Worm (Caenorhabditis elegans) whole organism, L4 larva: ENCODE results near the gene F13B6.1.
A peak's percentile ranks its signal among the peaks of the same experiment; 100 is the strongest.

Experiments
- D1046.2 ChIP-seq: fragments of 200-800 bp; sonication (Bioruptor generic); IDR thresholded peaks from 2 replicates; pipeline ENCODE4 v1.3.6; 2022; ENCODE audit warnings: missing genetic modification characterization, missing compliant biosample characterization
- F26F4.8 ChIP-seq: fragments of 200-800 bp; sonication (Bioruptor generic); conservative IDR thresholded peaks from 2 replicates; pipeline ENCODE4 v1.3.6; 2022; ENCODE audit warnings: missing genetic modification characterization, missing compliant biosample characterization
- F49E8.2 ChIP-seq: sonication (generic microtip); optimal IDR thresholded peaks from 2 replicates; lab custom pipeline; 2016; ENCODE audit warnings: missing compliant biosample characterization, mild to moderate bottlenecking, missing genetic modification characterization, borderline replicate concordance
- T26A8.4 ChIP-seq: fragments of 200-800 bp; sonication (Bioruptor generic); IDR thresholded peaks from 2 replicates; pipeline ENCODE4 v1.3.6; 2022; ENCODE audit warnings: missing genetic modification characterization, missing compliant biosample characterization
- Y105C5A.15 ChIP-seq: fragments of 200-800 bp; sonication (Bioruptor generic); IDR thresholded peaks from 2 replicates; pipeline ENCODE4 v1.3.6; 2022; ENCODE audit warnings: missing genetic modification characterization, missing compliant biosample characterization
- ama-1 ChIP-seq: fragments of 150-350 bp; optimal IDR thresholded peaks from 2 replicates; lab custom pipeline; 2014; ENCODE audit warnings: inconsistent platforms, mixed read lengths
- arid-1 ChIP-seq: fragments of 200-800 bp; sonication (Bioruptor generic); conservative IDR thresholded peaks from 2 replicates; pipeline ENCODE4 v1.3.6; 2022; ENCODE audit warnings: missing genetic modification reagents, missing genetic modification characterization, missing compliant biosample characterization
- attf-4 ChIP-seq: sonication (generic microtip); optimal IDR thresholded peaks from 3 replicates; lab custom pipeline; 2017; ENCODE audit warnings: missing biosample characterization, missing genetic modification characterization
- ceh-32 ChIP-seq: sonication (generic microtip); optimal IDR thresholded peaks from 2 replicates; lab custom pipeline; 2016; ENCODE audit warnings: mild to moderate bottlenecking, missing genetic modification characterization, missing compliant biosample characterization; ENCODE audit not compliant: poor library complexity
- ceh-62 ChIP-seq: sonication (generic microtip); optimal IDR thresholded peaks from 2 replicates; lab custom pipeline; 2017; ENCODE audit warnings: missing biosample characterization, missing genetic modification characterization
- cey-2 ChIP-seq: sonication (generic microtip); optimal IDR thresholded peaks from 3 replicates; lab custom pipeline; 2017; ENCODE audit warnings: missing genetic modification characterization, mild to moderate bottlenecking, missing compliant biosample characterization, antibody characterized with exemption, borderline replicate concordance; ENCODE audit not compliant: insufficient read depth
- ctbp-1 ChIP-seq: fragments of 200-800 bp; sonication (Bioruptor generic); IDR thresholded peaks from 2 replicates; pipeline ENCODE4 v1.3.6; 2022; ENCODE audit warnings: missing genetic modification reagents, missing genetic modification characterization, missing compliant biosample characterization
- daf-19 ChIP-seq: fragments of 200-800 bp; sonication (Bioruptor generic); conservative IDR thresholded peaks from 2 replicates; pipeline ENCODE4 v1.3.6; 2022; ENCODE audit warnings: missing genetic modification characterization, missing compliant biosample characterization
- dmd-9 ChIP-seq: fragments of 200-800 bp; sonication (Bioruptor generic); IDR thresholded peaks from 2 replicates; pipeline ENCODE4 v1.3.6; 2022; ENCODE audit warnings: missing genetic modification reagents, missing genetic modification characterization, missing compliant biosample characterization
- fkh-10 ChIP-seq: fragments of 150-350 bp; optimal IDR thresholded peaks from 2 replicates; lab custom pipeline; 2014; ENCODE audit warnings: missing biosample characterization, missing genetic modification reagents, missing genetic modification characterization
- gei-8 ChIP-seq: fragments of 200-800 bp; sonication (Bioruptor generic); optimal IDR thresholded peaks from 2 replicates; lab custom pipeline; 2018; ENCODE audit warnings: mild to moderate bottlenecking, missing genetic modification characterization, missing compliant biosample characterization
- hif-1 ChIP-seq, 2 experiments: sonication (generic microtip); optimal IDR thresholded peaks; 2 replicates each; lab custom pipeline; 2016 to 2017; ENCODE audit warnings: missing compliant biosample characterization in 2 of 2, missing genetic modification characterization in 2 of 2, missing genetic modification reagents in 2 of 2, missing genotype in 2 of 2, mild to moderate bottlenecking in 1 of 2
- lim-7 ChIP-seq: fragments of 200-800 bp; sonication (Bioruptor generic); IDR thresholded peaks from 2 replicates; pipeline ENCODE4 v1.3.6; 2022; ENCODE audit warnings: missing genetic modification characterization, missing compliant biosample characterization
- lin-29 ChIP-seq: fragments of 200-800 bp; sonication (Bioruptor generic); IDR thresholded peaks from 2 replicates; pipeline ENCODE4 v1.3.6; 2022; ENCODE audit warnings: missing genetic modification reagents, missing genetic modification characterization, missing compliant biosample characterization
- lin-38 ChIP-seq: fragments of 200-800 bp; sonication (Bioruptor generic); IDR thresholded peaks from 2 replicates; pipeline ENCODE4 v1.3.6; 2022; ENCODE audit warnings: missing genetic modification reagents, missing genetic modification characterization, missing compliant biosample characterization
- lin-39 ChIP-seq: fragments of 150-350 bp; optimal IDR thresholded peaks from 2 replicates; lab custom pipeline; 2014; ENCODE audit warnings: missing biosample characterization, missing genetic modification reagents, missing genetic modification characterization
- mdl-1 ChIP-seq, 2 experiments: fragments of 150-350 bp in 1 of 2; sonication (generic microtip) in 1 of 2; optimal IDR thresholded peaks; 2 replicates each; lab custom pipeline; 2014 to 2017; ENCODE audit warnings: missing biosample characterization in 2 of 2, missing genetic modification characterization in 2 of 2
- nhr-25 ChIP-seq: sonication (generic microtip); optimal IDR thresholded peaks from 2 replicates; lab custom pipeline; 2017; ENCODE audit warnings: missing genetic modification characterization, mild to moderate bottlenecking, missing compliant biosample characterization, antibody characterized with exemption, moderate library complexity, borderline replicate concordance; ENCODE audit not compliant: insufficient read depth
- nhr-48 ChIP-seq: sonication (generic microtip); optimal IDR thresholded peaks from 2 replicates; lab custom pipeline; 2016; ENCODE audit warnings: mild to moderate bottlenecking, missing genetic modification characterization, missing compliant biosample characterization
- nhr-77 ChIP-seq: fragments of 150-350 bp; optimal IDR thresholded peaks from 2 replicates; lab custom pipeline; 2014; ENCODE audit warnings: missing biosample characterization, missing genetic modification characterization
- pqm-1 ChIP-seq: sonication (generic microtip); optimal IDR thresholded peaks from 2 replicates; lab custom pipeline; 2017; ENCODE audit warnings: missing biosample characterization, missing genetic modification characterization
- set-16 ChIP-seq: fragments of 200-800 bp; sonication (Bioruptor generic); IDR thresholded peaks from 2 replicates; pipeline ENCODE4 v1.3.6; 2022; ENCODE audit warnings: missing genetic modification reagents, missing genetic modification characterization, missing compliant biosample characterization
- snpc-1.2 ChIP-seq: fragments of 200-800 bp; sonication (Bioruptor generic); IDR thresholded peaks from 2 replicates; pipeline ENCODE4 v1.3.6; 2022; ENCODE audit warnings: missing genetic modification reagents, missing genetic modification characterization, missing compliant biosample characterization
- spr-1 ChIP-seq: sonication (generic microtip); optimal IDR thresholded peaks from 2 replicates; lab custom pipeline; 2016; ENCODE audit warnings: mild to moderate bottlenecking, missing genetic modification characterization, missing compliant biosample characterization
- tag-97 ChIP-seq: fragments of 200-800 bp; sonication (Bioruptor generic); IDR thresholded peaks from 2 replicates; pipeline ENCODE4 v1.3.6; 2022; ENCODE audit warnings: missing genetic modification characterization, missing compliant biosample characterization
- tra-1 ChIP-seq: fragments of 200-800 bp; sonication (Bioruptor generic); IDR thresholded peaks from 2 replicates; pipeline ENCODE4 v1.3.6; 2022; ENCODE audit warnings: missing genetic modification reagents, missing genetic modification characterization, missing compliant biosample characterization
- unc-130 ChIP-seq: sonication (generic microtip); optimal IDR thresholded peaks from 2 replicates; lab custom pipeline; 2016; ENCODE audit warnings: missing genetic modification reagents, missing genetic modification characterization, missing compliant biosample characterization
- unc-39 ChIP-seq: sonication (generic microtip); optimal IDR thresholded peaks from 2 replicates; lab custom pipeline; 2017; ENCODE audit warnings: missing biosample characterization, missing genetic modification characterization
- unc-62 ChIP-seq, 3 experiments: fragments of 150-350 bp in 1 of 3; sonication (generic microtip); optimal IDR thresholded peaks in 2 of 3; peaks in 1 of 3; 1 replicate in 1 of 3; 2 replicates in 2 of 3; lab custom pipeline; 2014 to 2017; ENCODE audit warnings: missing biosample characterization in 3 of 3, missing genetic modification characterization in 3 of 3, missing genetic modification reagents in 3 of 3, missing genotype in 1 of 3
- zfp-3 ChIP-seq: fragments of 200-800 bp; sonication (Bioruptor generic); conservative IDR thresholded peaks from 2 replicates; pipeline ENCODE4 v1.3.6; 2022; ENCODE audit warnings: missing genetic modification reagents, missing genetic modification characterization, missing compliant biosample characterization
- zip-2 ChIP-seq: fragments of 150-350 bp; optimal IDR thresholded peaks from 2 replicates; lab custom pipeline; 2014; ENCODE audit warnings: missing biosample characterization, missing genetic modification characterization

Gene F13B6.1

DNA sequence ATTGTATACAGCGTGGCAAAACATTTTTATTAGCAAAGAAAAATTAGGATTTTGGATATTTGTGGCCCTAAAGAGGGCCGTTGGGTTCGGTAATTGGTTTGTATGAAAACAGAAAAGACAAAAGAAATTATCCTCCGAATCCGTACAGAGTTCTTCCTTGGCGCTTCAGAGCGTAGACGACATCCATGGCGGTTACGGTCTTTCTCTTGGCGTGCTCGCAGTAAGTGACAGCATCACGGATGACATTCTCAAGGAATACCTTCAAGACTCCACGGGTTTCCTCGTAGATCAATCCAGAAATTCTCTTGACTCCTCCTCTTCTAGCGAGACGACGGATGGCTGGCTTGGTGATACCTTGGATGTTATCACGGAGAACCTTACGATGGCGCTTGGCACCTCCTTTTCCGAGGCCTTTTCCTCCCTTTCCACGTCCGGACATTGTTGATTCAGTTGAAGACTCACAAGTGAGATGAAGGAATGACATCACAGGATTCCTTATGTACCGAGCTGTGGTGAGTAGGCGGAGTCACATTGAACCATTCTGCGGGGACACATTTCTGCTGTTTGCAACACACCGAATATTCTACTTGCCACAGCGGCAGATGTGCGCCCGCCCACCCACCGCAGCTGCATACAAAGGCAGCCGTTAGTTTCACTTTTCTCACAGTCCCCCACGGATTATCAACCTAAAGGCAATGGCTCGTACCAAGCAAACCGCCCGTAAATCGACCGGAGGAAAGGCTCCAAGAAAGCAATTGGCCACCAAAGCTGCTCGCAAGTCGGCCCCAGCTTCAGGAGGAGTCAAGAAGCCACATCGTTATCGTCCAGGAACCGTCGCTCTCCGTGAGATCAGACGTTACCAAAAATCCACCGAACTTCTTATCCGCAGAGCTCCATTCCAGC is 31.5 kb downstream of the F13B6.1 start, which contains the start of the genes his-60 and his-59 (continued):
- TF ChIP-seq nhr-25 (peak; percentile 27), arid-1 (GFP tag; lab: Robert Waterston, UW) (peak; percentile 71), daf-19 (GFP tag; lab: Robert Waterston, UW) (no peak), Y105C5A.15 (GFP tag; lab: Robert Waterston, UW) (peak; percentile 50; the same call in 1 of the 2 replicates), lin-39 (tag; lab: Kevin White, UChicago) (no peak), nhr-77 (tag; lab: Kevin White, UChicago) (no peak), mdl-1 (tag; optimal IDR thresholded peaks at IDR 0.05; lab: Kevin White, UChicago) (no peak), ama-1 (lab: Kevin White, UChicago) (peak; percentile 50), fkh-10 (GFP tag; lab: Kevin White, UChicago) (no peak), lin-29 (GFP tag; lab: Robert Waterston, UW) (no peak), unc-39 (no peak), spr-1 (tag; lab: Kevin White, UChicago) (no peak), dmd-9 (GFP tag; lab: Robert Waterston, UW) (no peak), ceh-32 (no peak), cey-2 (tag; lab: Kevin White, UChicago) (no peak), zfp-3 (GFP tag; lab: Robert Waterston, UW) (no peak), tag-97 (no peak), ctbp-1 (GFP tag; lab: Robert Waterston, UW) (no peak), tra-1 (GFP tag; lab: Robert Waterston, UW) (peak; percentile 42; the same call in 1 of the 2 replicates), lin-38 (GFP tag; lab: Robert Waterston, UW) (peak; percentile 48), attf-4 (tag; lab: Kevin White, UChicago) (no peak), T26A8.4 (no peak), hif-1 (tag; optimal IDR thresholded peaks at IDR 0.05; lab: Kevin White, UChicago) (no peak), F26F4.8 (GFP tag; lab: Robert Waterston, UW) (peak; percentile 63), pqm-1 (no peak), ceh-62 (tag; lab: Kevin White, UChicago) (no peak), set-16 (GFP tag; lab: Robert Waterston, UW) (peak; percentile 71)

DNA sequence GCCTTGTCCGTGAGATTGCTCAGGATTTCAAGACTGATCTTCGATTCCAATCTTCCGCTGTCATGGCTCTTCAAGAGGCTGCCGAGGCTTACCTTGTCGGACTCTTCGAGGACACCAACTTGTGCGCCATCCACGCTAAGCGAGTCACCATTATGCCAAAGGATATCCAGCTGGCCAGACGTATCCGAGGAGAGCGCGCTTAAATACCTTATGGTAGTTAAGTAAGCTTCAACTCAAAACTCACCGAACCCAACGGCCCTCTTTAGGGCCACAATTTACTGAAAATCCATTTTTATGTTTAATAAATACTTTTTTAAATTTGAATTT is 32.1 kb downstream of the F13B6.1 start:
- TF ChIP-seq lim-7 (GFP tag; lab: Robert Waterston, UW) (0 out of 2 replicates have a peak, but pooled peaks have one; percentile 57), arid-1 (GFP tag; lab: Robert Waterston, UW) (peak; percentile 56; the same call in 1 of the 2 replicates), unc-130 (GFP tag; lab: Kevin White, UChicago) (no peak), snpc-1.2 (GFP tag; lab: Robert Waterston, UW) (0 out of 2 replicates have a peak, but pooled peaks have one; percentile 77), F26F4.8 (GFP tag; lab: Robert Waterston, UW) (0 out of 2 replicates have a peak, but pooled peaks have one; percentile 27), nhr-48 (tag; lab: Kevin White, UChicago) (no peak), cey-2 (tag; lab: Kevin White, UChicago) (no peak), gei-8 (GFP tag; lab: Kevin White, UChicago) (peak; percentile 40), D1046.2 (peak; percentile 70; the same call in 1 of the 2 replicates), F49E8.2 (tag; lab: Kevin White, UChicago) (peak; percentile 58), zip-2 (tag; lab: Kevin White, UChicago) (no peak)

DNA sequence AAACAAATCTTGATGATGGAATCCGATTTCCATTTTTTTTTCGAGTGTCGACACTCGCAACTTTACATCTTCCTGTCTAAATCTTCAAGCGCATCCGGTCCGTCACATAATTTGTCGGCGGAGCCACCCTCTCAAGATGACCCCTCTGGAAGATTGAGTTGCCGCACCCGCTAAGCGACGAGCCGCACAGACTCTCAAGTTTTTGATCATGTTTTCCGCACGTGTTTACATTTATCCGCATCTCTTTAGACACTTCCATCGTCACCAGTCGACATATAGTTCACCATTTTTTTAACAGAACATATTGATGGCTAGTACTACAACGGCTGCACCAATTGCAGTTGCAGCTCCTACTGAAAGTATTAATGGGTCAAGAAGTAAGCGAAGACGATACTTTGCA is 35.1 kb downstream of the F13B6.1 start, which contains the start of gene F55G1.1:
TSS of gene F55G1.1 (plus strand) at position 301 of the 400 bp plus-strand sequence.
- no peak for TF ChIP-seq gei-8 (GFP tag; lab: Kevin White, UChicago)
- no peak for TF ChIP-seq set-16 (GFP tag; lab: Robert Waterston, UW)
- peak in 1 of 2 experiments; percentile 79 for TF ChIP-seq unc-62 (GFP tag; optimal IDR thresholded peaks at IDR 0.05 in 1 of 2; lab: Kevin White, UChicago)
- TF ChIP-seq unc-62 (tag; optimal IDR thresholded peaks at IDR 0.05; lab: Kevin White, UChicago), result no peak
